Fruit fly (Drosophila melanogaster) whole organism, embryonic: ENCODE results near the gene Spps.
A peak's percentile ranks its signal among the peaks of the same experiment; 100 is the strongest.

Experiments
- ATbp ChIP-seq: fragments of 200-800 bp; sonication (Bioruptor generic); optimal IDR thresholded peaks from 2 replicates; lab custom pipeline; 2017; ENCODE audit warnings: missing biosample characterization, mild to moderate bottlenecking, missing genetic modification characterization, missing genetic modification reagents
- Antp ChIP-seq: fragments of 200-800 bp; sonication (Bioruptor generic); optimal IDR thresholded peaks from 3 replicates; lab custom pipeline; 2016; ENCODE audit warnings: missing biosample characterization, missing genetic modification characterization
- CG13287 ChIP-seq: fragments of 200-800 bp; sonication (Bioruptor generic); IDR thresholded peaks from 2 replicates; pipeline ENCODE4 v1.3.6; 2022; ENCODE audit warnings: missing biosample characterization, missing genetic modification characterization; ENCODE audit not compliant: partially characterized antibody
- CG17912 ChIP-seq: fragments of 200-800 bp; sonication (Bioruptor generic); optimal IDR thresholded peaks from 2 replicates; lab custom pipeline; 2018; ENCODE audit warnings: missing biosample characterization, mild to moderate bottlenecking, missing genetic modification characterization
- CG18619 ChIP-seq: fragments of 200-800 bp; sonication (Bioruptor generic); optimal IDR thresholded peaks from 3 replicates; lab custom pipeline; 2017; ENCODE audit warnings: missing biosample characterization, mild to moderate bottlenecking, missing genetic modification characterization
- CG2116 ChIP-seq: fragments of 200-800 bp; sonication (Bioruptor generic); optimal IDR thresholded peaks from 3 replicates; lab custom pipeline; 2018; ENCODE audit warnings: missing biosample characterization, mild to moderate bottlenecking, missing genetic modification characterization
- CG32532 ChIP-seq: fragments of 200-800 bp; sonication (Bioruptor generic); IDR thresholded peaks from 2 replicates; pipeline ENCODE4 v1.3.6; 2022; ENCODE audit warnings: missing biosample characterization, missing genetic modification characterization
- CG42726 ChIP-seq: fragments of 200-800 bp; sonication (Bioruptor generic); IDR thresholded peaks from 2 replicates; pipeline ENCODE4 v1.3.6; 2022; ENCODE audit warnings: missing biosample characterization, missing genetic modification characterization; ENCODE audit not compliant: partially characterized antibody
- CG4360 ChIP-seq: fragments of 200-800 bp; sonication (Bioruptor generic); IDR thresholded peaks from 2 replicates; pipeline ENCODE4 v1.3.6; 2022; ENCODE audit warnings: missing biosample characterization, missing genetic modification characterization
- CG4820 ChIP-seq: fragments of 200-800 bp; sonication (Bioruptor generic); optimal IDR thresholded peaks from 3 replicates; lab custom pipeline; 2016; ENCODE audit warnings: missing biosample characterization, missing genetic modification characterization
- CG6654 ChIP-seq: fragments of 200-800 bp; sonication (Bioruptor generic); optimal IDR thresholded peaks from 2 replicates; lab custom pipeline; 2017; ENCODE audit warnings: missing biosample characterization, mild to moderate bottlenecking, missing genetic modification characterization
- CG6791 ChIP-seq: fragments of 200-800 bp; sonication (Bioruptor generic); IDR thresholded peaks from 3 replicates; pipeline ENCODE4 v1.3.6; 2022; ENCODE audit warnings: missing biosample characterization, missing genetic modification characterization; ENCODE audit not compliant: partially characterized antibody
- CG8290 ChIP-seq, 3 experiments: fragments of 200-800 bp; sonication (Bioruptor generic); optimal IDR thresholded peaks; 2 replicates each; lab custom pipeline; 2016 to 2019; ENCODE audit warnings: missing biosample characterization in 3 of 3, missing genetic modification characterization in 3 of 3, mild to moderate bottlenecking in 2 of 3, moderate library complexity in 1 of 3
- Fer1 ChIP-seq: fragments of 200-800 bp; sonication (Bioruptor generic); optimal IDR thresholded peaks from 2 replicates; lab custom pipeline; 2017; ENCODE audit warnings: missing biosample characterization, mild to moderate bottlenecking, missing genetic modification characterization
- HmgZ ChIP-seq: fragments of 200-800 bp; sonication (Bioruptor generic); optimal IDR thresholded peaks from 2 replicates; lab custom pipeline; 2018; ENCODE audit warnings: missing biosample characterization, mild to moderate bottlenecking, missing genetic modification characterization
- Max ChIP-seq: fragments of 200-800 bp; sonication (Bioruptor generic); optimal IDR thresholded peaks from 2 replicates; lab custom pipeline; 2016; ENCODE audit warnings: missing biosample characterization, mild to moderate bottlenecking, missing genetic modification characterization
- Mes4 ChIP-seq: fragments of 200-800 bp; sonication (Bioruptor generic); optimal IDR thresholded peaks from 2 replicates; lab custom pipeline; 2016; ENCODE audit warnings: missing biosample characterization, missing genetic modification characterization
- Scr ChIP-seq: fragments of 200-800 bp; sonication (Bioruptor generic); IDR thresholded peaks from 2 replicates; pipeline ENCODE4 v1.3.6; 2022; ENCODE audit warnings: missing biosample characterization, missing genetic modification characterization; ENCODE audit not compliant: partially characterized antibody
- Sox100B ChIP-seq: fragments of 200-800 bp; sonication (Bioruptor generic); optimal IDR thresholded peaks from 3 replicates; lab custom pipeline; 2018; ENCODE audit warnings: missing biosample characterization, mild to moderate bottlenecking, missing genetic modification characterization
- Sox102F ChIP-seq: fragments of 200-800 bp; sonication (Bioruptor generic); optimal IDR thresholded peaks from 2 replicates; lab custom pipeline; 2018; ENCODE audit warnings: missing biosample characterization, mild to moderate bottlenecking, missing genetic modification characterization, moderate library complexity
- Tbp ChIP-seq: fragments of >200 bp; optimal IDR thresholded peaks from 2 replicates; lab custom pipeline; 2018; ENCODE audit warnings: missing biosample characterization, missing genetic modification characterization
- Xrp1 ChIP-seq: fragments of 200-800 bp; sonication (Bioruptor generic); IDR thresholded peaks from 2 replicates; pipeline ENCODE4 v1.3.6; 2022; ENCODE audit warnings: missing biosample characterization, missing genetic modification characterization
- abd-A ChIP-seq: fragments of 200-800 bp; sonication (Bioruptor generic); optimal IDR thresholded peaks from 3 replicates; lab custom pipeline; 2019; ENCODE audit warnings: missing biosample characterization, mild to moderate bottlenecking, missing genetic modification characterization, moderate library complexity
- amos ChIP-seq: fragments of 200-800 bp; sonication (Bioruptor generic); IDR thresholded peaks from 2 replicates; pipeline ENCODE4 v1.3.6; 2022; ENCODE audit warnings: missing biosample characterization, missing genetic modification characterization; ENCODE audit not compliant: partially characterized antibody
- bbx ChIP-seq: fragments of 200-800 bp; sonication (Bioruptor generic); IDR thresholded peaks from 2 replicates; pipeline ENCODE4 v1.3.6; 2022; ENCODE audit warnings: missing biosample characterization, missing genetic modification characterization; ENCODE audit not compliant: partially characterized antibody
- chinmo ChIP-seq: fragments of 200-800 bp; sonication (Bioruptor generic); IDR thresholded peaks from 4 replicates; pipeline ENCODE4 v1.3.6; 2022; ENCODE audit warnings: missing biosample characterization, missing genetic modification characterization; ENCODE audit not compliant: partially characterized antibody
- eve ChIP-seq, 2 experiments: fragments of >200 bp; optimal IDR thresholded peaks; 2 replicates each; lab custom pipeline; 2017; ENCODE audit warnings: missing biosample characterization in 2 of 2, missing genetic modification characterization in 2 of 2
- ewg ChIP-seq: fragments of 200-800 bp; sonication (Bioruptor generic); optimal IDR thresholded peaks from 3 replicates; lab custom pipeline; 2017; ENCODE audit warnings: mild to moderate bottlenecking, missing biosample characterization, missing genetic modification reagents, missing genetic modification characterization
- fu2 ChIP-seq: fragments of 200-800 bp; sonication (Bioruptor generic); optimal IDR thresholded peaks from 2 replicates; lab custom pipeline; 2016; ENCODE audit warnings: missing biosample characterization, missing genetic modification characterization
- grau ChIP-seq: fragments of 200-800 bp; optimal IDR thresholded peaks from 3 replicates; lab custom pipeline; 2019; ENCODE audit warnings: missing biosample characterization, mild to moderate bottlenecking, missing genetic modification characterization, moderate library complexity
- grn ChIP-seq: fragments of 200-800 bp; sonication (Bioruptor generic); optimal IDR thresholded peaks from 3 replicates; lab custom pipeline; 2017; ENCODE audit warnings: missing biosample characterization, missing genetic modification characterization
- inv ChIP-seq: fragments of 200-800 bp; sonication (Bioruptor generic); IDR thresholded peaks from 2 replicates; pipeline ENCODE4 v1.3.6; 2022; ENCODE audit warnings: missing biosample characterization, missing genetic modification characterization; ENCODE audit not compliant: partially characterized antibody
- kni ChIP-seq: fragments of 200-800 bp; sonication (Bioruptor generic); optimal IDR thresholded peaks from 3 replicates; lab custom pipeline; 2017; ENCODE audit warnings: mild to moderate bottlenecking, missing biosample characterization, missing genetic modification reagents, missing genetic modification characterization
- nerfin-1 ChIP-seq: fragments of 200-800 bp; sonication (Bioruptor generic); optimal IDR thresholded peaks from 3 replicates; lab custom pipeline; 2019; ENCODE audit warnings: missing biosample characterization, mild to moderate bottlenecking, missing genetic modification characterization, moderate library complexity
- oc ChIP-seq: fragments of 200-800 bp; sonication (Bioruptor generic); optimal IDR thresholded peaks from 2 replicates; lab custom pipeline; 2018; ENCODE audit warnings: missing biosample characterization, mild to moderate bottlenecking, missing genetic modification characterization, moderate library complexity
- prd ChIP-seq, 3 experiments: fragments of >200 bp in 2 of 3; fragments of 200-800 bp in 1 of 3; sonication (Bioruptor generic) in 1 of 3; optimal IDR thresholded peaks in 2 of 3; IDR thresholded peaks in 1 of 3; 2 replicates in 2 of 3; 3 replicates in 1 of 3; pipeline versions ENCODE4 v1.3.6 to Lab custom; 2017 to 2022; ENCODE audit warnings: missing biosample characterization in 1 of 3, missing genetic modification characterization in 1 of 3
- rib ChIP-seq: fragments of 200-800 bp; sonication (Bioruptor generic); IDR thresholded peaks from 2 replicates; pipeline ENCODE4 v1.3.6; 2022; ENCODE audit warnings: missing biosample characterization, missing genetic modification characterization
- scrt ChIP-seq: fragments of 200-800 bp; sonication (Bioruptor generic); optimal IDR thresholded peaks from 2 replicates; lab custom pipeline; 2018; ENCODE audit warnings: missing biosample characterization, mild to moderate bottlenecking, missing genetic modification characterization, moderate library complexity
- trh ChIP-seq: fragments of 200-800 bp; sonication (Bioruptor generic); optimal IDR thresholded peaks from 2 replicates; lab custom pipeline; 2016; ENCODE audit warnings: missing biosample characterization, missing genetic modification characterization
- vvl ChIP-seq: fragments of 200-800 bp; sonication (Bioruptor generic); IDR thresholded peaks from 2 replicates; pipeline ENCODE4 v1.3.6; 2022; ENCODE audit warnings: missing biosample characterization, missing genetic modification characterization
- wek ChIP-seq: fragments of 200-800 bp; sonication (Bioruptor generic); optimal IDR thresholded peaks from 3 replicates; lab custom pipeline; 2018; ENCODE audit warnings: missing biosample characterization, mild to moderate bottlenecking, missing genetic modification characterization, moderate library complexity

Spps gene

dm6 chr3R:24264414-24265363 is 38.0 kb upstream of the Spps start (continued):
- TF ChIP-seq CG13287 (GFP tag; lab: Robert Waterston, UW) (peak; percentile 6; the same call in 1 of the 2 replicates), CG32532 (GFP tag; lab: Robert Waterston, UW) (no peak), HmgZ (tag; lab: Kevin White, UChicago) (peak; percentile 22), grn (GFP tag; lab: Kevin White, UChicago) (peak; percentile 34), CG6791 (0 out of 3 replicates have a peak, but pooled peaks have one; percentile 6), CG8290 (GFP tag; optimal IDR thresholded peaks at IDR 0.05; lab: Kevin White, UChicago) (no peak), CG8290 (tag; optimal IDR thresholded peaks at IDR 0.05; lab: Kevin White, UChicago) (peak in 1 of 2 experiments; percentile 9), vvl (GFP tag; lab: Robert Waterston, UW) (0 out of 2 replicates have a peak, but pooled peaks have one; percentile 1), scrt (GFP tag; lab: Kevin White, UChicago) (peak; percentile 96), Scr (GFP tag; lab: Robert Waterston, UW) (peak; percentile 48; the same call in 1 of the 2 replicates), bbx (GFP tag; lab: Robert Waterston, UW) (peak; percentile 18; the same call in 1 of the 2 replicates), Sox100B (peak; percentile 4), chinmo (GFP tag; lab: Robert Waterston, UW) (0 out of 4 replicates have a peak, but pooled peaks have one; percentile 16), CG42726 (GFP tag; lab: Robert Waterston, UW) (peak; percentile 68; the same call in 1 of the 2 replicates), eve (GFP tag; optimal IDR thresholded peaks at IDR 0.05; lab: Kevin White, UChicago) (peak in 1 of 2 experiments; percentile 16), amos (GFP tag; lab: Robert Waterston, UW) (0 out of 2 replicates have a peak, but pooled peaks have one; percentile 28), trh (GFP tag; lab: Kevin White, UChicago) (no peak)

- TF ChIP-seq CG18619 (GFP tag; lab: Kevin White, UChicago) = no peak
- TF ChIP-seq prd (optimal IDR thresholded peaks at IDR 0.05; lab: Kevin White, UChicago) = no peak
- TF ChIP-seq prd (GFP tag; IDR thresholded peaks at IDR 0.05; lab: Robert Waterston, UW) = 0 out of 3 replicates have a peak, but pooled peaks have one; percentile 28
- TF ChIP-seq inv = peak; percentile 12; the same call in 1 of the 2 replicates
- TF ChIP-seq rib (GFP tag; lab: Robert Waterston, UW) = 0 out of 2 replicates have a peak, but pooled peaks have one; percentile 35
- TF ChIP-seq nerfin-1 (tag; lab: Kevin White, UChicago) = no peak
- TF ChIP-seq CG2116 = peak; percentile 51
- peak; percentile 65 for TF ChIP-seq abd-A
- no peak for TF ChIP-seq fu2 (GFP tag; lab: Kevin White, UChicago)
- no peak for TF ChIP-seq Tbp (GFP tag; lab: Kevin White, UChicago)
- no peak for TF ChIP-seq Max
- TF ChIP-seq CG8290 (GFP tag; optimal IDR thresholded peaks at IDR 0.05; lab: Kevin White, UChicago) = no peak
- peak in 1 of 2 experiments; percentile 23 for TF ChIP-seq CG8290 (tag; optimal IDR thresholded peaks at IDR 0.05; lab: Kevin White, UChicago)
- TF ChIP-seq CG4360 (GFP tag; lab: Robert Waterston, UW) = peak; percentile 49; the same call in 1 of the 2 replicates
- peak; percentile 22; the same call in 1 of the 2 replicates for TF ChIP-seq Xrp1
- no peak for TF ChIP-seq oc (tag; lab: Kevin White, UChicago)
- peak; percentile 13 for TF ChIP-seq grau (tag; lab: Kevin White, UChicago)
- no peak for TF ChIP-seq CG17912 (GFP tag; lab: Kevin White, UChicago)
- no peak for TF ChIP-seq wek (GFP tag; lab: Kevin White, UChicago)
- TF ChIP-seq Sox102F (GFP tag; lab: Kevin White, UChicago) = peak; percentile 33
- TF ChIP-seq ewg (GFP tag; lab: Kevin White, UChicago) = peak; percentile 91
- no peak for TF ChIP-seq CG4820 (GFP tag; lab: Kevin White, UChicago)
- peak; percentile 7 for TF ChIP-seq Fer1 (GFP tag; lab: Kevin White, UChicago)
- TF ChIP-seq kni = peak; percentile 2
- peak; percentile 17 for TF ChIP-seq ATbp (GFP tag; lab: Kevin White, UChicago)
- TF ChIP-seq Antp (GFP tag; lab: Kevin White, UChicago) = no peak
- no peak for TF ChIP-seq Mes4 (GFP tag; lab: Kevin White, UChicago)
- TF ChIP-seq CG6654 (GFP tag; lab: Kevin White, UChicago) = no peak
These were observed 37.1 kb upstream of the Spps start for dm6 chr3R:24263588-24264413.
